Worm (Caenorhabditis elegans): ENCODE measurements around the gene F38A5.8.

Gene F38A5.8

DNA sequence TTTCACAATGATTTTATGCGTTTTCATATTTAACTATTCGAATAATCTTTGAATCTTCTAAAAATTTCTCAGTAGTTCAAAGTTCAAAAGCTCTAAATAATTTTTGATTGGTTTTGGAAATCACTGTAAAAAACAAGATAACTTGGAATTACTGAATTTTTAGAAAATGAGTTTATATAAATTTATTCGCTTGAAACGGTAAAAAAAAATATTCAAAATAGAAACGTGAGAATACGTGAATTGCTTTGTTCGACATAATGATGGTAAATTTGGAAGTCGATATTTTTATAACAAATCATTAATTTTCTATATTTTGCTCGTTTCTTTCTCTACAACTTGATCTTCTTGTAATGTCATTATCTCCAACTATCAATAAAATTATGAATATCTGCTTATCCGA is 23.8 kb downstream of the F38A5.8 start, which contains the start of gene C01B10.44:
Gene C01B10.44 (plus strand): TSS at position 301 of the 400 bp plus-strand sequence.
- no peak for TF ChIP-seq ztf-11 (tag; optimal IDR thresholded peaks at IDR 0.05)

DNA sequence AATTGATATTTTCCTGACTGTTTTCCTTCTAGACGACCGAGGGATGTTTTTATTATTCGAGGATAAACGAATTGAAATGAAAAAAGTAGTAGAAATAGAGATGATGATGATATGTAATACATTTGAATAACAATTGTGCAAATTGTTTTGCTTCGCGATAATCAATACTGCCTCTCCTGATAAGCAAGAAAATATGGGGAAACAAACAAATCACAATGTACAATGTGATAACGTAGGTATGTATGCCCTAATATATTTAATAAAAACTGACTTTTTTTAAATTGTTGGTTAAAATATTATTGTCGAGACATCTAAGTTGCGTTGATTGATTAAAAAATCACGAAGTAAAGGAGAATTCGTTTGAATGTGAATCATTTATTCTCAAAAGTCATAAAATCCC is 28.3 kb downstream of the F38A5.8 start, which contains the start of gene cest-5.2:
Gene cest-5.2 (minus strand): TSS at position 128 of the 400 bp plus-strand sequence.
- TF ChIP-seq aly-2 (tag; optimal IDR thresholded peaks at IDR 0.05) (no peak), rnt-1 (tag; optimal IDR thresholded peaks at IDR 0.05) (no peak), elt-3 (tag; optimal IDR thresholded peaks at IDR 0.05) (no peak), mep-1 (tag; optimal IDR thresholded peaks at IDR 0.05) (no peak), lir-3 (tag; optimal IDR thresholded peaks at IDR 0.05; ENCODE audit: poor library complexity) (no peak), nhr-77 (tag; optimal IDR thresholded peaks at IDR 0.05) (no peak), nhr-90 (tag; optimal IDR thresholded peaks at IDR 0.05; ENCODE audit: poor library complexity) (peak; percentile 9), elt-2 (tag; optimal IDR thresholded peaks at IDR 0.05) (peak; percentile 51)

DNA sequence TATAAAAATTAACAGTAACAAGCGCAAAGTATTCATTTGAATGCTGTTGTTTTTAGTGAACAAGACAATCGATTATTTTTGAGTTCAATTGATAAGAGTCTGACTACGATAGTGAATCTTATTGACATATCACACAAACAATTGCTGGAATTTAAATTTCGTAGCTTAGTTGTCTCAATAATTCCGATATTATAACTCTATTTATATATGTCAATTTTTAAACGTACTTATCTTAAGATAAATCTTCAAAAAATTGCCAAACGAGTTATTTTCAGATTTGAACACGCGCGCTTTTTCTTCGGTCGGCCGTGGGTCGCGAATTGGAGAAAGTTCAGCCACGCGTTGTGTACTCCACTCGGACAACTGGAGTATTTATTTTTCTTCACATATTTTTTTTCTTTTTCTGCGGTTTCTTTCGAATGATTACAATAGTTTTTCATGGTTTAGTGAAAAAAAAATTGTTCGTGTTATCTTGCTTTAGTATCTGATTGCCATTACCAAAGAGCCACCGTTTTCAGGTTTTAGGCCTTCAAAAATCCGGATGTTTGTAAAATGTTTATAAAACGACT is 32.2 kb downstream of the F38A5.8 start, which contains the start of the genes cest-5.1 and C01B10.9:
Gene cest-5.1 (minus strand): TSS at position 51 of the 569 bp plus-strand sequence.
Gene C01B10.9 (plus strand): TSS at position 519 of the 569 bp plus-strand sequence.
- TF ChIP-seq fos-1 (tag; optimal IDR thresholded peaks at IDR 0.05): peak; percentile 29
- peak; percentile 67; the same call in 1 of the 2 replicates for TF ChIP-seq mab-9 (GFP tag; IDR thresholded peaks at IDR 0.05)
- TF ChIP-seq ceh-82 (tag; optimal IDR thresholded peaks at IDR 0.05): peak; percentile 48 to 79 (median 61)
- peak in 1 of 6 experiments; percentile 46 for TF ChIP-seq elt-3 (tag; optimal IDR thresholded peaks at IDR 0.05)
- peak; percentile 64 to 95 for TF ChIP-seq efl-1 (optimal IDR thresholded peaks at IDR 0.05)
- peak; percentile 95 to 99 for TF ChIP-seq efl-1 (GFP tag; optimal IDR thresholded peaks at IDR 0.05 in 1 of 2)
- TF ChIP-seq hpl-2 (GFP tag; optimal IDR thresholded peaks at IDR 0.05): no peak
- TF ChIP-seq fkh-4 (tag; optimal IDR thresholded peaks at IDR 0.05; ENCODE audit: borderline replicate concordance): peak; percentile 91
- no peak for TF ChIP-seq unc-30 (tag; optimal IDR thresholded peaks at IDR 0.05)
- TF ChIP-seq C34B4.2 (tag; optimal IDR thresholded peaks at IDR 0.05): no peak
- TF ChIP-seq lin-35 (GFP tag; optimal IDR thresholded peaks at IDR 0.05): peak; percentile 96
- TF ChIP-seq nhr-71 (tag; optimal IDR thresholded peaks at IDR 0.05): peak; percentile 92
- peak; percentile 86 for TF ChIP-seq pax-3 (tag; optimal IDR thresholded peaks at IDR 0.05)
- peak; percentile 96 for TF ChIP-seq lir-3 (tag; optimal IDR thresholded peaks at IDR 0.05; ENCODE audit: poor library complexity)
- TF ChIP-seq tbx-2 (tag; optimal IDR thresholded peaks at IDR 0.05): peak; percentile 90
- peak; percentile 94 for TF ChIP-seq irx-1 (tag; optimal IDR thresholded peaks at IDR 0.05)
- TF ChIP-seq skn-1 (tag; optimal IDR thresholded peaks at IDR 0.05): peak; percentile 77
- no peak for TF ChIP-seq F16B12.6 (tag; optimal IDR thresholded peaks at IDR 0.05)
- no peak for TF ChIP-seq ama-1 (optimal IDR thresholded peaks at IDR 0.05)
- peak in 1 of 2 experiments; percentile 90 for TF ChIP-seq ztf-11 (tag; optimal IDR thresholded peaks at IDR 0.05)
- no peak for TF ChIP-seq egl-27 (tag; optimal IDR thresholded peaks at IDR 0.05)
- TF ChIP-seq egl-13 (tag; optimal IDR thresholded peaks at IDR 0.05): peak; percentile 83
- TF ChIP-seq ceh-8 (GFP tag; optimal IDR thresholded peaks at IDR 0.05): no peak
- TF ChIP-seq lin-39 (tag; optimal IDR thresholded peaks at IDR 0.05): peak; percentile 66
- peak; percentile 85 for TF ChIP-seq snu-23 (GFP tag; optimal IDR thresholded peaks at IDR 0.05)
- TF ChIP-seq nhr-20 (tag; optimal IDR thresholded peaks at IDR 0.05): peak; percentile 80
- no peak for TF ChIP-seq nhr-76 (tag; optimal IDR thresholded peaks at IDR 0.05)
- TF ChIP-seq tlp-1 (tag; optimal IDR thresholded peaks at IDR 0.05): no peak
- TF ChIP-seq lin-13 (GFP tag; optimal IDR thresholded peaks at IDR 0.05): peak; percentile 42
- peak; percentile 67 for TF ChIP-seq elt-2 (tag; optimal IDR thresholded peaks at IDR 0.05)
- TF ChIP-seq Y116A8C.19 (tag; optimal IDR thresholded peaks at IDR 0.05; ENCODE audit: borderline replicate concordance): peak; percentile 34
- TF ChIP-seq nhr-12 (tag; optimal IDR thresholded peaks at IDR 0.05): no peak
- peak; percentile 86 for TF ChIP-seq sox-4 (tag; optimal IDR thresholded peaks at IDR 0.05)
- no peak for TF ChIP-seq hlh-17 (GFP tag; optimal IDR thresholded peaks at IDR 0.05; ENCODE audit: borderline replicate concordance)
- TF ChIP-seq ztf-4 (tag; optimal IDR thresholded peaks at IDR 0.05): no peak
- TF ChIP-seq sptf-1 (tag; optimal IDR thresholded peaks at IDR 0.05): no peak
- peak; percentile 78 for TF ChIP-seq unc-86 (tag; optimal IDR thresholded peaks at IDR 0.05)
- peak; percentile 51 for TF ChIP-seq blmp-1 (tag; optimal IDR thresholded peaks at IDR 0.05)
- peak; percentile 85 for TF ChIP-seq nhr-19 (GFP tag; conservative IDR thresholded peaks at IDR 0.05)
- no peak for TF ChIP-seq ces-1 (GFP tag; optimal IDR thresholded peaks at IDR 0.05)
- TF ChIP-seq grh-1 (GFP tag; IDR thresholded peaks at IDR 0.05): peak; percentile 57; the same call in 1 of the 2 replicates
- peak; percentile 81 for TF ChIP-seq fkh-8 (tag; optimal IDR thresholded peaks at IDR 0.05)
- no peak for TF ChIP-seq aha-1 (tag; optimal IDR thresholded peaks at IDR 0.05)
